Worm (Caenorhabditis elegans) whole organism, L4 larva: Measurements from ENCODE around the gene C06A1.7.

ENCODE experiments used
- D1046.2 ChIP-seq: fragments of 200-800 bp; sonication (Bioruptor generic); IDR thresholded peaks from 2 replicates; pipeline ENCODE4 v1.3.6; 2022; ENCODE audit warnings: missing genetic modification characterization, missing compliant biosample characterization
- F10B5.3 ChIP-seq: sonication (generic microtip); optimal IDR thresholded peaks from 2 replicates; lab custom pipeline; 2016; ENCODE audit warnings: mild to moderate bottlenecking, missing genetic modification characterization, missing compliant biosample characterization
- F26F4.8 ChIP-seq: fragments of 200-800 bp; sonication (Bioruptor generic); conservative IDR thresholded peaks from 2 replicates; pipeline ENCODE4 v1.3.6; 2022; ENCODE audit warnings: missing genetic modification characterization, missing compliant biosample characterization
- F44E2.7 ChIP-seq: fragments of 200-800 bp; sonication (Bioruptor generic); IDR thresholded peaks from 2 replicates; pipeline ENCODE4 v2.1.2; 2022; ENCODE audit warnings: missing genetic modification characterization, missing compliant biosample characterization
- F49E8.2 ChIP-seq: sonication (generic microtip); optimal IDR thresholded peaks from 2 replicates; lab custom pipeline; 2016; ENCODE audit warnings: missing compliant biosample characterization, mild to moderate bottlenecking, missing genetic modification characterization, borderline replicate concordance
- R02D3.7 ChIP-seq: fragments of 150-350 bp; sonication (generic microtip); optimal IDR thresholded peaks from 3 replicates; lab custom pipeline; 2014; ENCODE audit warnings: missing biosample characterization, missing genetic modification characterization
- T26A8.4 ChIP-seq: fragments of 200-800 bp; sonication (Bioruptor generic); IDR thresholded peaks from 2 replicates; pipeline ENCODE4 v1.3.6; 2022; ENCODE audit warnings: missing genetic modification characterization, missing compliant biosample characterization
- Y105C5A.15 ChIP-seq: fragments of 200-800 bp; sonication (Bioruptor generic); IDR thresholded peaks from 2 replicates; pipeline ENCODE4 v1.3.6; 2022; ENCODE audit warnings: missing genetic modification characterization, missing compliant biosample characterization
- Y48G9A.11 ChIP-seq: fragments of 200-800 bp; sonication (Bioruptor generic); IDR thresholded peaks from 2 replicates; pipeline ENCODE4 v1.3.6; 2022; ENCODE audit warnings: missing genetic modification reagents, missing genetic modification characterization, missing compliant biosample characterization
- ama-1 ChIP-seq: fragments of 150-350 bp; optimal IDR thresholded peaks from 2 replicates; lab custom pipeline; 2014; ENCODE audit warnings: inconsistent platforms, mixed read lengths
- arid-1 ChIP-seq: fragments of 200-800 bp; sonication (Bioruptor generic); conservative IDR thresholded peaks from 2 replicates; pipeline ENCODE4 v1.3.6; 2022; ENCODE audit warnings: missing genetic modification reagents, missing genetic modification characterization, missing compliant biosample characterization
- attf-4 ChIP-seq: sonication (generic microtip); optimal IDR thresholded peaks from 3 replicates; lab custom pipeline; 2017; ENCODE audit warnings: missing biosample characterization, missing genetic modification characterization
- ceh-28 ChIP-seq: fragments of 150-350 bp; optimal IDR thresholded peaks from 2 replicates; lab custom pipeline; 2014; ENCODE audit warnings: missing biosample characterization, missing genetic modification reagents, missing genetic modification characterization
- ceh-82 ChIP-seq: sonication (generic microtip); optimal IDR thresholded peaks from 2 replicates; lab custom pipeline; 2017; ENCODE audit warnings: missing biosample characterization, missing genetic modification characterization
- ces-1 ChIP-seq: fragments of 150-350 bp; sonication (generic microtip); optimal IDR thresholded peaks from 4 replicates; lab custom pipeline; 2014; ENCODE audit warnings: missing biosample characterization, missing genetic modification reagents, missing genetic modification characterization
- daf-16 ChIP-seq, 3 experiments: sonication (generic microtip); optimal IDR thresholded peaks; 2 replicates each; lab custom pipeline; 2016 to 2017; ENCODE audit warnings: missing genetic modification characterization in 3 of 3, missing genetic modification reagents in 3 of 3, mild to moderate bottlenecking in 2 of 3, missing compliant biosample characterization in 2 of 3, missing biosample characterization in 1 of 3, moderate library complexity in 1 of 3
- daf-8 ChIP-seq: fragments of 200-800 bp; sonication (Bioruptor generic); IDR thresholded peaks from 2 replicates; pipeline ENCODE4 v1.3.6; 2022; ENCODE audit warnings: missing genetic modification characterization, missing compliant biosample characterization
- dmd-6 ChIP-seq: fragments of 200-800 bp; sonication (Bioruptor generic); IDR thresholded peaks from 2 replicates; pipeline ENCODE4 v1.3.6; 2022; ENCODE audit warnings: missing genetic modification reagents, missing genetic modification characterization, missing compliant biosample characterization
- dmd-8 ChIP-seq: fragments of 200-800 bp; sonication (Bioruptor generic); IDR thresholded peaks from 2 replicates; pipeline ENCODE4 v1.3.6; 2022; ENCODE audit warnings: missing genetic modification characterization, missing compliant biosample characterization
- dmd-9 ChIP-seq: fragments of 200-800 bp; sonication (Bioruptor generic); IDR thresholded peaks from 2 replicates; pipeline ENCODE4 v1.3.6; 2022; ENCODE audit warnings: missing genetic modification reagents, missing genetic modification characterization, missing compliant biosample characterization
- duxl-1 ChIP-seq: sonication (generic microtip); optimal IDR thresholded peaks from 2 replicates; lab custom pipeline; 2016; ENCODE audit warnings: mild to moderate bottlenecking, missing genetic modification characterization, moderate library complexity, missing compliant biosample characterization; ENCODE audit not compliant: poor library complexity
- egl-27 ChIP-seq: sonication (generic microtip); optimal IDR thresholded peaks from 3 replicates; lab custom pipeline; 2017; ENCODE audit warnings: missing biosample characterization, missing genetic modification reagents, missing genetic modification characterization
- egl-43 ChIP-seq: fragments of 200-800 bp; sonication (Bioruptor generic); IDR thresholded peaks from 2 replicates; pipeline ENCODE4 v1.3.6; 2022; ENCODE audit warnings: missing genetic modification reagents, missing genetic modification characterization, missing compliant biosample characterization
- fkh-10 ChIP-seq: fragments of 150-350 bp; optimal IDR thresholded peaks from 2 replicates; lab custom pipeline; 2014; ENCODE audit warnings: missing biosample characterization, missing genetic modification reagents, missing genetic modification characterization
- fos-1 ChIP-seq: fragments of 150-350 bp; optimal IDR thresholded peaks from 2 replicates; lab custom pipeline; 2014; ENCODE audit warnings: missing biosample characterization, missing genetic modification characterization
- gei-8 ChIP-seq: fragments of 200-800 bp; sonication (Bioruptor generic); optimal IDR thresholded peaks from 2 replicates; lab custom pipeline; 2018; ENCODE audit warnings: mild to moderate bottlenecking, missing genetic modification characterization, missing compliant biosample characterization
- hmg-1.1 ChIP-seq: fragments of 200-800 bp; sonication (Bioruptor generic); IDR thresholded peaks from 2 replicates; pipeline ENCODE4 v1.3.6; 2022; ENCODE audit warnings: missing genetic modification reagents, missing genetic modification characterization, missing compliant biosample characterization
- lim-7 ChIP-seq: fragments of 200-800 bp; sonication (Bioruptor generic); IDR thresholded peaks from 2 replicates; pipeline ENCODE4 v1.3.6; 2022; ENCODE audit warnings: missing genetic modification characterization, missing compliant biosample characterization
- lin-13 ChIP-seq: fragments of 150-350 bp; optimal IDR thresholded peaks from 2 replicates; lab custom pipeline; 2014; ENCODE audit warnings: missing biosample characterization, missing genetic modification reagents, missing genetic modification characterization
- lin-15B ChIP-seq: fragments of 150-350 bp; sonication (generic microtip); optimal IDR thresholded peaks from 3 replicates; lab custom pipeline; 2014; ENCODE audit warnings: missing biosample characterization, missing genetic modification characterization
- lin-29 ChIP-seq: fragments of 200-800 bp; sonication (Bioruptor generic); IDR thresholded peaks from 2 replicates; pipeline ENCODE4 v1.3.6; 2022; ENCODE audit warnings: missing genetic modification reagents, missing genetic modification characterization, missing compliant biosample characterization
- lin-38 ChIP-seq: fragments of 200-800 bp; sonication (Bioruptor generic); IDR thresholded peaks from 2 replicates; pipeline ENCODE4 v1.3.6; 2022; ENCODE audit warnings: missing genetic modification reagents, missing genetic modification characterization, missing compliant biosample characterization
- lin-39 ChIP-seq: fragments of 150-350 bp; optimal IDR thresholded peaks from 2 replicates; lab custom pipeline; 2014; ENCODE audit warnings: missing biosample characterization, missing genetic modification reagents, missing genetic modification characterization
- lir-3 ChIP-seq: sonication (generic microtip); optimal IDR thresholded peaks from 2 replicates; lab custom pipeline; 2016; ENCODE audit warnings: mild to moderate bottlenecking, missing genetic modification characterization, missing compliant biosample characterization
- madf-9 ChIP-seq: fragments of 200-800 bp; sonication (Bioruptor generic); conservative IDR thresholded peaks from 2 replicates; pipeline ENCODE4 v1.3.6; 2022; ENCODE audit warnings: missing genetic modification reagents, missing genetic modification characterization, missing compliant biosample characterization
- mdl-1 ChIP-seq, 2 experiments: fragments of 150-350 bp in 1 of 2; sonication (generic microtip) in 1 of 2; optimal IDR thresholded peaks; 2 replicates each; lab custom pipeline; 2014 to 2017; ENCODE audit warnings: missing biosample characterization in 2 of 2, missing genetic modification characterization in 2 of 2
- mdt-29 ChIP-seq: fragments of 200-800 bp; sonication (Bioruptor generic); IDR thresholded peaks from 2 replicates; pipeline ENCODE4 v1.3.6; 2022; ENCODE audit warnings: missing genetic modification reagents, missing genetic modification characterization, missing compliant biosample characterization
- mep-1 ChIP-seq: fragments of 150-350 bp; sonication (generic microtip); optimal IDR thresholded peaks from 3 replicates; lab custom pipeline; 2014; ENCODE audit warnings: missing biosample characterization, missing genetic modification characterization
- mxl-2 ChIP-seq: fragments of 200-800 bp; sonication (Bioruptor generic); conservative IDR thresholded peaks from 2 replicates; pipeline ENCODE4 v1.3.6; 2022; ENCODE audit warnings: missing genetic modification reagents, missing genetic modification characterization, missing compliant biosample characterization
- nhr-111 ChIP-seq: fragments of 200-800 bp; sonication (Bioruptor generic); optimal IDR thresholded peaks from 2 replicates; lab custom pipeline; 2018; ENCODE audit warnings: mild to moderate bottlenecking, missing genetic modification characterization, missing compliant biosample characterization
- nhr-237 ChIP-seq: sonication (generic microtip); optimal IDR thresholded peaks from 2 replicates; lab custom pipeline; 2017; ENCODE audit warnings: missing biosample characterization, missing genetic modification characterization
- nhr-42 ChIP-seq: fragments of 200-800 bp; sonication (Bioruptor generic); IDR thresholded peaks from 2 replicates; pipeline ENCODE4 v1.3.6; 2022; ENCODE audit warnings: missing genetic modification characterization, missing compliant biosample characterization
- nhr-48 ChIP-seq: sonication (generic microtip); optimal IDR thresholded peaks from 2 replicates; lab custom pipeline; 2016; ENCODE audit warnings: mild to moderate bottlenecking, missing genetic modification characterization, missing compliant biosample characterization
- pqm-1 ChIP-seq: sonication (generic microtip); optimal IDR thresholded peaks from 2 replicates; lab custom pipeline; 2017; ENCODE audit warnings: missing biosample characterization, missing genetic modification characterization
- set-16 ChIP-seq: fragments of 200-800 bp; sonication (Bioruptor generic); IDR thresholded peaks from 2 replicates; pipeline ENCODE4 v1.3.6; 2022; ENCODE audit warnings: missing genetic modification reagents, missing genetic modification characterization, missing compliant biosample characterization
- snpc-1.2 ChIP-seq: fragments of 200-800 bp; sonication (Bioruptor generic); IDR thresholded peaks from 2 replicates; pipeline ENCODE4 v1.3.6; 2022; ENCODE audit warnings: missing genetic modification reagents, missing genetic modification characterization, missing compliant biosample characterization
- spr-1 ChIP-seq: sonication (generic microtip); optimal IDR thresholded peaks from 2 replicates; lab custom pipeline; 2016; ENCODE audit warnings: mild to moderate bottlenecking, missing genetic modification characterization, missing compliant biosample characterization
- tra-1 ChIP-seq: fragments of 200-800 bp; sonication (Bioruptor generic); IDR thresholded peaks from 2 replicates; pipeline ENCODE4 v1.3.6; 2022; ENCODE audit warnings: missing genetic modification reagents, missing genetic modification characterization, missing compliant biosample characterization
- vab-7 ChIP-seq: fragments of 200-800 bp; sonication (Bioruptor generic); IDR thresholded peaks from 2 replicates; pipeline ENCODE4 v1.3.6; 2022; ENCODE audit warnings: missing genetic modification reagents, missing genetic modification characterization, missing compliant biosample characterization
- zag-1 ChIP-seq: fragments of 150-350 bp; optimal IDR thresholded peaks from 2 replicates; lab custom pipeline; 2014; ENCODE audit warnings: missing biosample characterization, missing genetic modification characterization
- zip-11 ChIP-seq: fragments of 200-800 bp; sonication (Bioruptor generic); IDR thresholded peaks from 2 replicates; pipeline ENCODE4 v1.3.6; 2022; ENCODE audit warnings: missing genetic modification characterization, missing compliant biosample characterization
- zip-2 ChIP-seq: fragments of 150-350 bp; optimal IDR thresholded peaks from 2 replicates; lab custom pipeline; 2014; ENCODE audit warnings: missing biosample characterization, missing genetic modification characterization

Gene C06A1.7

DNA sequence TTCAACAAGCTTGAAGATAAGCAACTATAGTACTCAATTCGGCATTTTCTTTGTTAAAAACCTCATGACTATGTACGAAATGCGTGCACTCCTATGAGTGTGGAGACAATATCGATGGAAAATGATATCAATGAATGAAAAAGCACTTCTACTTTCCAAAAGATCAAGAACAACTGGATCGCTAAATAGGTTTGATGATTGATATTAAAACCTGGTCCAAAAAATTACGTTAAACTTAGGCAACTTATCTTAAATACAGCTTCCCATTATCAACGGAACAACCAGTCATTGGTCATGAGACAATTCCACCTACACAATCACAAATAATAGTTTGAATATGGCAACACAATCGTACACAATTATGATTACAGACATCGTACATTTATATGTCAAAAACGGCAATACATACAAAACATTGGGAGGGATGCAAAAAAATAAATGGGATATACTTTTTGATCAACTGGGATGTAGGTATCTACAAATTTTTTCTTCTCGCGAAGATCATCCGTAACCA lies 5.0 kb upstream of the C06A1.7 start (continued):
- TF ChIP-seq F49E8.2 (tag; lab: Kevin White, UChicago) (no peak), zag-1 (no peak), egl-43 (no peak), dmd-9 (no peak), hmg-1.1 (GFP tag; lab: Robert Waterston, UW) (no peak), gei-8 (GFP tag; lab: Kevin White, UChicago) (peak; percentile 25), daf-16 (GFP tag; optimal IDR thresholded peaks at IDR 0.05; lab: Kevin White, UChicago) (peak in 1 of 2 experiments; percentile 16), daf-16 (tag; optimal IDR thresholded peaks at IDR 0.05; lab: Kevin White, UChicago) (peak; percentile 75), ceh-82 (tag; lab: Kevin White, UChicago) (no peak), ama-1 (lab: Kevin White, UChicago) (peak; percentile 1), attf-4 (tag; lab: Kevin White, UChicago) (no peak), lir-3 (tag; lab: Kevin White, UChicago) (no peak), snpc-1.2 (GFP tag; lab: Robert Waterston, UW) (no peak), ces-1 (GFP tag; lab: Kevin White, UChicago) (no peak), vab-7 (GFP tag; lab: Robert Waterston, UW) (no peak), daf-8 (GFP tag; lab: Robert Waterston, UW) (no peak), nhr-48 (tag; lab: Kevin White, UChicago) (no peak), pqm-1 (peak; percentile 33), nhr-42 (GFP tag; lab: Robert Waterston, UW) (no peak), arid-1 (GFP tag; lab: Robert Waterston, UW) (no peak; the same call in 1 of the 2 replicates), madf-9 (GFP tag; lab: Robert Waterston, UW) (no peak), mdt-29 (GFP tag; lab: Robert Waterston, UW) (no peak), F26F4.8 (GFP tag; lab: Robert Waterston, UW) (no peak), R02D3.7 (tag; lab: Kevin White, UChicago) (no peak), spr-1 (tag; lab: Kevin White, UChicago) (no peak), dmd-6 (GFP tag; lab: Robert Waterston, UW) (no peak), lim-7 (GFP tag; lab: Robert Waterston, UW) (no peak), Y48G9A.11 (GFP tag; lab: Robert Waterston, UW) (no peak), F44E2.7 (GFP tag; lab: Robert Waterston, UW) (no peak), ceh-28 (no peak), D1046.2 (GFP tag; lab: Robert Waterston, UW) (no peak), mxl-2 (no peak), fkh-10 (GFP tag; lab: Kevin White, UChicago) (no peak), T26A8.4 (no peak), zip-11 (GFP tag; lab: Robert Waterston, UW) (no peak), egl-27 (tag; lab: Kevin White, UChicago) (no peak), set-16 (no peak), nhr-111 (no peak), mep-1 (peak; percentile 51), lin-15B (tag; lab: Kevin White, UChicago) (no peak), F10B5.3 (no peak), tra-1 (no peak), mdl-1 (tag; optimal IDR thresholded peaks at IDR 0.05; lab: Kevin White, UChicago) (no peak), lin-29 (GFP tag; lab: Robert Waterston, UW) (no peak), lin-38 (GFP tag; lab: Robert Waterston, UW) (peak; percentile 62), zip-2 (tag; lab: Kevin White, UChicago) (no peak), nhr-237 (tag; lab: Kevin White, UChicago) (no peak), duxl-1 (peak; percentile 62), dmd-8 (no peak), fos-1 (tag; lab: Kevin White, UChicago) (no peak), Y105C5A.15 (no peak), lin-13 (GFP tag; lab: Kevin White, UChicago) (no peak), lin-39 (no peak)
